Worm (Caenorhabditis elegans) whole organism, midembryonic: Measurements from ENCODE around the gene C05E11.7.

Experiments used
- flt-1 ChIP-seq: fragments of 200-800 bp; sonication (Bioruptor generic); IDR thresholded peaks from 2 replicates; pipeline ENCODE4 v1.3.6; 2022; ENCODE audit warnings: missing genetic modification characterization, missing compliant biosample characterization
- klf-2 ChIP-seq: fragments of 200-800 bp; sonication (Bioruptor generic); conservative IDR thresholded peaks from 2 replicates; pipeline ENCODE4 v1.3.6; 2022; ENCODE audit warnings: missing genetic modification reagents, missing genetic modification characterization, missing compliant biosample characterization
- med-1 ChIP-seq: sonication (generic microtip); optimal IDR thresholded peaks from 2 replicates; lab custom pipeline; 2017; ENCODE audit warnings: missing genetic modification characterization, mild to moderate bottlenecking, missing compliant biosample characterization, antibody characterized with exemption, missing genetic modification reagents; ENCODE audit not compliant: insufficient read depth

- TF ChIP-seq flt-1 (GFP tag; lab: Robert Waterston, UW) (no peak), klf-2 (GFP tag; lab: Robert Waterston, UW) (no peak), med-1 (no peak)
These were observed 23.6 kb downstream of the C05E11.7 start, which contains the start of gene C05E11.6 for ce11 chrX:4561863-4562262.
